Worm (Caenorhabditis elegans) whole organism, L2 larva: ENCODE results near the gene F41E6.5.

ENCODE experiments used
- F13H6.1 ChIP-seq: sonication (generic microtip); optimal IDR thresholded peaks from 2 replicates; lab custom pipeline; 2016; ENCODE audit warnings: missing genetic modification characterization, missing compliant biosample characterization
- Y55F3AM.14 ChIP-seq: fragments of 200-800 bp; sonication (Bioruptor generic); optimal IDR thresholded peaks from 2 replicates; lab custom pipeline; 2018; ENCODE audit warnings: mild to moderate bottlenecking, missing genetic modification characterization, missing compliant biosample characterization
- ZK546.5 ChIP-seq: sonication (generic microtip); optimal IDR thresholded peaks from 2 replicates; lab custom pipeline; 2017; ENCODE audit warnings: missing biosample characterization, missing genetic modification characterization
- alr-1 ChIP-seq: fragments of 150-350 bp; optimal IDR thresholded peaks from 2 replicates; lab custom pipeline; 2014; ENCODE audit warnings: missing biosample characterization, missing genetic modification characterization
- blmp-1 ChIP-seq: sonication (generic microtip); optimal IDR thresholded peaks from 2 replicates; lab custom pipeline; 2017; ENCODE audit warnings: missing genetic modification characterization, mild to moderate bottlenecking, missing compliant biosample characterization, antibody characterized with exemption, moderate library complexity; ENCODE audit not compliant: insufficient read depth
- ceh-16 ChIP-seq: fragments of 150-350 bp; optimal IDR thresholded peaks from 2 replicates; lab custom pipeline; 2014; ENCODE audit warnings: missing biosample characterization, missing genetic modification characterization
- crh-2 ChIP-seq: sonication (generic microtip); optimal IDR thresholded peaks from 2 replicates; lab custom pipeline; 2017; ENCODE audit warnings: missing biosample characterization, missing genetic modification characterization
- dmd-4 ChIP-seq: sonication (generic microtip); optimal IDR thresholded peaks from 2 replicates; lab custom pipeline; 2017; ENCODE audit warnings: missing biosample characterization, missing genetic modification characterization
- egl-27 ChIP-seq: sonication (generic microtip); optimal IDR thresholded peaks from 3 replicates; lab custom pipeline; 2017; ENCODE audit warnings: missing biosample characterization, missing genetic modification reagents, missing genetic modification characterization
- elt-1 ChIP-seq: fragments of 150-350 bp; optimal IDR thresholded peaks from 2 replicates; lab custom pipeline; 2014; ENCODE audit warnings: missing biosample characterization, missing genetic modification characterization
- fos-1 ChIP-seq: fragments of 150-350 bp; optimal IDR thresholded peaks from 2 replicates; lab custom pipeline; 2014; ENCODE audit warnings: missing biosample characterization, missing genetic modification characterization
- gmeb-1 ChIP-seq: fragments of 150-350 bp; optimal IDR thresholded peaks from 2 replicates; lab custom pipeline; 2014; ENCODE audit warnings: missing biosample characterization, missing genetic modification characterization
- lin-39 ChIP-seq: fragments of 150-350 bp; optimal IDR thresholded peaks from 2 replicates; lab custom pipeline; 2014; ENCODE audit warnings: missing biosample characterization, missing genetic modification reagents, missing genetic modification characterization
- lsy-2 ChIP-seq, 2 experiments: fragments of 150-350 bp in 1 of 2; sonication (generic microtip) in 1 of 2; optimal IDR thresholded peaks; 2 replicates each; lab custom pipeline; 2014 to 2017; ENCODE audit warnings: missing biosample characterization in 2 of 2, missing genetic modification characterization in 2 of 2
- mab-5 ChIP-seq: fragments of 150-350 bp; optimal IDR thresholded peaks from 2 replicates; lab custom pipeline; 2014; ENCODE audit warnings: missing biosample characterization, missing genetic modification characterization
- nhr-10 ChIP-seq: sonication (generic microtip); optimal IDR thresholded peaks from 2 replicates; lab custom pipeline; 2017; ENCODE audit warnings: missing biosample characterization, missing genetic modification characterization
- nhr-129 ChIP-seq: fragments of 150-350 bp; optimal IDR thresholded peaks from 2 replicates; lab custom pipeline; 2014; ENCODE audit warnings: missing biosample characterization, missing genetic modification characterization
- nhr-21 ChIP-seq: fragments of 150-350 bp; optimal IDR thresholded peaks from 2 replicates; lab custom pipeline; 2014; ENCODE audit warnings: missing biosample characterization, missing genetic modification characterization
- nhr-25 ChIP-seq: fragments of 150-350 bp; sonication (generic microtip); optimal IDR thresholded peaks from 3 replicates; lab custom pipeline; 2014; ENCODE audit warnings: missing biosample characterization, missing genetic modification characterization
- nhr-77 ChIP-seq: fragments of 150-350 bp; optimal IDR thresholded peaks from 2 replicates; lab custom pipeline; 2014; ENCODE audit warnings: missing biosample characterization, missing genetic modification characterization
- sem-4 ChIP-seq: fragments of 150-350 bp; optimal IDR thresholded peaks from 2 replicates; lab custom pipeline; 2014; ENCODE audit warnings: missing biosample characterization, missing genetic modification reagents, missing genetic modification characterization
- skn-1 ChIP-seq: sonication (generic microtip); optimal IDR thresholded peaks from 2 replicates; lab custom pipeline; 2017; ENCODE audit warnings: missing biosample characterization, missing genetic modification characterization
- sma-3 ChIP-seq: sonication (generic microtip); optimal IDR thresholded peaks from 2 replicates; lab custom pipeline; 2016; ENCODE audit warnings: missing genetic modification reagents, missing genetic modification characterization, missing compliant biosample characterization
- sma-9 ChIP-seq, 2 experiments: fragments of 150-350 bp in 1 of 2; sonication (generic microtip) in 1 of 2; optimal IDR thresholded peaks; 2 replicates each; lab custom pipeline; 2014 to 2016; ENCODE audit warnings: missing genetic modification characterization in 2 of 2, mild to moderate bottlenecking in 1 of 2, missing biosample characterization in 1 of 2, missing compliant biosample characterization in 1 of 2, missing genetic modification reagents in 1 of 2, moderate library complexity in 1 of 2
- snpc-4 ChIP-seq: fragments of 150-350 bp; optimal IDR thresholded peaks from 2 replicates; lab custom pipeline; 2014; ENCODE audit warnings: missing biosample characterization, missing genetic modification characterization
- unc-39 ChIP-seq: fragments of 150-350 bp; optimal IDR thresholded peaks from 2 replicates; lab custom pipeline; 2014; ENCODE audit warnings: missing biosample characterization, missing genetic modification characterization
- zag-1 ChIP-seq: fragments of 150-350 bp; optimal IDR thresholded peaks from 2 replicates; lab custom pipeline; 2014; ENCODE audit warnings: missing biosample characterization, missing genetic modification characterization

F41E6.5 gene

DNA sequence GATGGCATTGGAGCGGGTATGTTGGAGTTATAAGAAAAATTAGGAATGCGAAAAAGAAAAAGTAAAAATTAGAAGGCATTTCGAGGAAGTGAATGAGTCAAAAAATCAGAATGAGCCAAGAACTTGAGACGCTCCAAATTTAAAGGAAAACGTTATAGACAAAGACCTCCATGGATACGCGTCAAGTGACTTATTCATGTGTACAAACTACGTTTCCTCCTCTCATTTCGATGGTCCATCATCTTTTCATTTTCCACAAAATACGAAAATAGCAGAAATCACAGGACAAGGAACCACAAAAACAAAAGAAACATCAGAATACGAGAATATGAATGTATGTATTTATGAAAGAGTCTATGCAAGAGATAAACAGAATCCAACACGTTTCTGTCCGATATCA lies 38.0 kb downstream of the F41E6.5 start, which contains the start of gene F28A12.3:
TSS of gene F28A12.3 (minus strand) at position 101 of the 400 bp plus-strand sequence.
- TF ChIP-seq snpc-4 (no peak), Y55F3AM.14 (GFP tag; lab: Kevin White, UChicago) (no peak), elt-1 (no peak), dmd-4 (tag; lab: Kevin White, UChicago) (no peak), lin-39 (no peak), ZK546.5 (no peak), fos-1 (tag; lab: Kevin White, UChicago) (no peak), nhr-77 (tag; lab: Kevin White, UChicago) (no peak), nhr-10 (tag; lab: Kevin White, UChicago) (no peak), sma-3 (no peak)

DNA sequence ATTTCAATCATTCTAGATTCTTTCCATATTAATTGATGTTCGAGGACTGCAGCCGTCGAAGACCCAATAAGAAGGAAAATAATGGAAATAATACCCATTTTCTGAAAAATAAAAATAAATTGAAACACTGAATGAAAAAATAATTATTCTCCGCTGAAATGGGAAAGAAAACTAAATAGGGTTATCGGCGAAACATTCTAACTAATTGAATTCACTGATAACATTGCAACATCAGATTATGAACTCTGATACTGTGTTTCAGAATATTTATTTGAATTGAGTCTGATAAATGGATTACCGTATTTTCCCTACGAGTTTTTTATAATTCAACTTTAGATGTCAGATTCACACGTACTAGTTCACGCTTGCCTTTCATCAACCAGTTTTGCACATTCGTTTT lies 39.8 kb downstream of the F41E6.5 start, which contains the start of gene asp-13:
TSS of gene asp-13 (minus strand) at position 101 of the 400 bp plus-strand sequence.
- TF ChIP-seq fos-1 (tag; lab: Kevin White, UChicago) (peak; percentile 38), nhr-25 (tag; lab: Kevin White, UChicago) (no peak)

- TF ChIP-seq sma-3: peak; percentile 19
- no peak for TF ChIP-seq nhr-129 (tag; lab: Kevin White, UChicago)
- no peak for TF ChIP-seq egl-27
- no peak for TF ChIP-seq sem-4
- peak; percentile 98 for TF ChIP-seq fos-1 (tag; lab: Kevin White, UChicago)
- peak; percentile 61 for TF ChIP-seq crh-2 (tag; lab: Kevin White, UChicago)
- TF ChIP-seq sma-9 (GFP tag; optimal IDR thresholded peaks at IDR 0.05; lab: Kevin White, UChicago): peak; percentile 70
- TF ChIP-seq sma-9 (tag; optimal IDR thresholded peaks at IDR 0.05; lab: Kevin White, UChicago): no peak
- TF ChIP-seq F13H6.1 (tag; lab: Kevin White, UChicago): peak; percentile 61
Measured at ce11 chrV:8648251-8648650, 45.0 kb downstream of the F41E6.5 start.

- TF ChIP-seq lsy-2 (tag; optimal IDR thresholded peaks at IDR 0.05; lab: Kevin White, UChicago) (no peak), nhr-21 (tag; lab: Kevin White, UChicago) (no peak), nhr-25 (tag; lab: Kevin White, UChicago) (peak; percentile 36), snpc-4 (no peak), zag-1 (tag; lab: Kevin White, UChicago) (no peak)
- TF ChIP-seq, all 48 proteins: peak for 1
Measured at ce11 chrV:8650365-8650764, 47.1 kb downstream of the F41E6.5 start.

- TF ChIP-seq sma-3 (peak; percentile 33), gmeb-1 (tag; lab: Kevin White, UChicago) (peak; percentile 12), crh-2 (tag; lab: Kevin White, UChicago) (peak; percentile 59), sma-9 (GFP tag; optimal IDR thresholded peaks at IDR 0.05; lab: Kevin White, UChicago) (peak; percentile 87), sma-9 (tag; optimal IDR thresholded peaks at IDR 0.05; lab: Kevin White, UChicago) (no peak), fos-1 (tag; lab: Kevin White, UChicago) (peak; percentile 98), elt-1 (no peak), lsy-2 (tag; optimal IDR thresholded peaks at IDR 0.05; lab: Kevin White, UChicago) (peak in 1 of 2 experiments; percentile 1), skn-1 (peak; percentile 93), F13H6.1 (tag; lab: Kevin White, UChicago) (peak; percentile 70), nhr-129 (tag; lab: Kevin White, UChicago) (no peak)
Measured at ce11 chrV:8651007-8651711, 47.9 kb downstream of the F41E6.5 start.

ce11 chrV:8652177-8652576 lies 48.9 kb downstream of the F41E6.5 start:
- TF ChIP-seq egl-27 (peak; percentile 45), unc-39 (tag; lab: Kevin White, UChicago) (no peak), alr-1 (tag; lab: Kevin White, UChicago) (no peak), ceh-16 (tag; lab: Kevin White, UChicago) (peak; percentile 78), ZK546.5 (no peak), dmd-4 (tag; lab: Kevin White, UChicago) (no peak), nhr-25 (tag; lab: Kevin White, UChicago) (peak; percentile 27), nhr-21 (tag; lab: Kevin White, UChicago) (peak; percentile 42), blmp-1 (tag; lab: Kevin White, UChicago) (peak; percentile 70), Y55F3AM.14 (GFP tag; lab: Kevin White, UChicago) (no peak), sma-9 (GFP tag; optimal IDR thresholded peaks at IDR 0.05; lab: Kevin White, UChicago) (peak; percentile 70), sma-9 (tag; optimal IDR thresholded peaks at IDR 0.05; lab: Kevin White, UChicago) (no peak), mab-5 (tag; lab: Kevin White, UChicago) (peak; percentile 33)
